Fruit fly (Drosophila melanogaster) whole organism, embryonic: Measurements from ENCODE around the gene fmt.

Experiments used
- Ada2b ChIP-seq: fragments of 200-800 bp; sonication (Bioruptor generic); IDR thresholded peaks from 2 replicates; pipeline ENCODE4 v1.3.6; 2022; ENCODE audit warnings: missing biosample characterization, missing genetic modification characterization
- CG10267 ChIP-seq: fragments of 200-800 bp; sonication (Bioruptor generic); optimal IDR thresholded peaks from 2 replicates; lab custom pipeline; 2018; ENCODE audit warnings: missing biosample characterization, mild to moderate bottlenecking, missing genetic modification characterization, moderate library complexity
- CG14014 ChIP-seq: fragments of 200-800 bp; sonication (Bioruptor generic); IDR thresholded peaks from 2 replicates; pipeline ENCODE4 v1.3.6; 2022; ENCODE audit warnings: missing biosample characterization, missing genetic modification characterization
- CG14441 ChIP-seq: fragments of 200-800 bp; sonication (Bioruptor generic); IDR thresholded peaks from 2 replicates; pipeline ENCODE4 v1.3.6; 2022; ENCODE audit warnings: missing biosample characterization, missing genetic modification characterization
- CG17612 ChIP-seq: fragments of 200-800 bp; sonication (Bioruptor generic); IDR thresholded peaks from 2 replicates; pipeline ENCODE4 v1.3.6; 2022; ENCODE audit warnings: missing biosample characterization, missing genetic modification characterization
- CG17802 ChIP-seq: fragments of 200-800 bp; sonication (Bioruptor generic); optimal IDR thresholded peaks from 2 replicates; lab custom pipeline; 2018; ENCODE audit warnings: missing biosample characterization, mild to moderate bottlenecking, missing genetic modification characterization, moderate library complexity
- CG18262 ChIP-seq: fragments of 200-800 bp; optimal IDR thresholded peaks from 3 replicates; lab custom pipeline; 2019; ENCODE audit warnings: missing biosample characterization, mild to moderate bottlenecking, missing genetic modification characterization, moderate library complexity
- CG18476 ChIP-seq: fragments of 200-800 bp; sonication (Bioruptor generic); optimal IDR thresholded peaks from 2 replicates; lab custom pipeline; 2016; ENCODE audit warnings: missing biosample characterization, mild to moderate bottlenecking, missing genetic modification characterization
- CG18619 ChIP-seq: fragments of 200-800 bp; sonication (Bioruptor generic); optimal IDR thresholded peaks from 3 replicates; lab custom pipeline; 2017; ENCODE audit warnings: missing biosample characterization, mild to moderate bottlenecking, missing genetic modification characterization
- CG2129 ChIP-seq: fragments of 200-800 bp; sonication (Bioruptor generic); IDR thresholded peaks from 2 replicates; pipeline ENCODE4 v1.3.6; 2022; ENCODE audit warnings: missing biosample characterization, missing genetic modification characterization; ENCODE audit not compliant: partially characterized antibody
- CG3281 ChIP-seq: fragments of 200-800 bp; sonication (Bioruptor generic); optimal IDR thresholded peaks from 3 replicates; lab custom pipeline; 2017; ENCODE audit warnings: missing biosample characterization, mild to moderate bottlenecking, missing genetic modification characterization
- CG34376 ChIP-seq: fragments of 200-800 bp; sonication (Bioruptor generic); optimal IDR thresholded peaks from 2 replicates; lab custom pipeline; 2018; ENCODE audit warnings: missing biosample characterization, mild to moderate bottlenecking, missing genetic modification characterization
- CG4328 ChIP-seq: fragments of 200-800 bp; sonication (Bioruptor generic); optimal IDR thresholded peaks from 3 replicates; lab custom pipeline; 2017; ENCODE audit warnings: missing biosample characterization, missing genetic modification reagents, missing genetic modification characterization
- CG5245 ChIP-seq: fragments of 200-800 bp; sonication (Bioruptor generic); optimal IDR thresholded peaks from 3 replicates; lab custom pipeline; 2016; ENCODE audit warnings: missing biosample characterization, missing genetic modification characterization
- CG6254 ChIP-seq: fragments of 200-800 bp; sonication (Bioruptor generic); optimal IDR thresholded peaks from 3 replicates; lab custom pipeline; 2017; ENCODE audit warnings: mild to moderate bottlenecking, missing biosample characterization, missing genetic modification reagents, missing genetic modification characterization
- CG6654 ChIP-seq: fragments of 200-800 bp; sonication (Bioruptor generic); optimal IDR thresholded peaks from 2 replicates; lab custom pipeline; 2017; ENCODE audit warnings: missing biosample characterization, mild to moderate bottlenecking, missing genetic modification characterization
- CG6854 ChIP-seq: fragments of 200-800 bp; sonication (Bioruptor generic); optimal IDR thresholded peaks from 3 replicates; lab custom pipeline; 2017; ENCODE audit warnings: missing biosample characterization, mild to moderate bottlenecking, missing genetic modification characterization
- CG7745 ChIP-seq: fragments of 200-800 bp; sonication (Bioruptor generic); optimal IDR thresholded peaks from 2 replicates; lab custom pipeline; 2018; ENCODE audit warnings: missing biosample characterization, mild to moderate bottlenecking, missing genetic modification characterization, moderate library complexity
- CG8944 ChIP-seq: fragments of 200-800 bp; sonication (Bioruptor generic); optimal IDR thresholded peaks from 3 replicates; lab custom pipeline; 2016; ENCODE audit warnings: missing biosample characterization, missing genetic modification characterization
- CHES-1-like ChIP-seq: fragments of 200-800 bp; sonication (Bioruptor generic); optimal IDR thresholded peaks from 2 replicates; lab custom pipeline; 2016; ENCODE audit warnings: missing biosample characterization, missing genetic modification characterization
- CTCF ChIP-seq: fragments of 200-800 bp; sonication (Bioruptor generic); optimal IDR thresholded peaks from 2 replicates; lab custom pipeline; 2017; ENCODE audit warnings: missing biosample characterization, mild to moderate bottlenecking, missing genetic modification characterization, moderate library complexity
- Eip74EF ChIP-seq, 2 experiments: fragments of 200-800 bp in 1 of 2; fragments of >200 bp in 1 of 2; sonication (Bioruptor generic) in 1 of 2; optimal IDR thresholded peaks; 2 replicates each; lab custom pipeline; 2017 to 2019; ENCODE audit warnings: missing biosample characterization in 2 of 2, missing genetic modification characterization in 2 of 2, mild to moderate bottlenecking in 1 of 2, moderate library complexity in 1 of 2
- Fer2 ChIP-seq: fragments of 200-800 bp; sonication (Bioruptor generic); optimal IDR thresholded peaks from 2 replicates; lab custom pipeline; 2018; ENCODE audit warnings: missing biosample characterization, mild to moderate bottlenecking, missing genetic modification characterization, moderate library complexity
- HHEX ChIP-seq: fragments of 200-800 bp; sonication (Bioruptor generic); optimal IDR thresholded peaks from 3 replicates; lab custom pipeline; 2017; ENCODE audit warnings: missing biosample characterization, mild to moderate bottlenecking, missing genetic modification characterization, missing genetic modification reagents
- Max ChIP-seq: fragments of 200-800 bp; sonication (Bioruptor generic); optimal IDR thresholded peaks from 2 replicates; lab custom pipeline; 2016; ENCODE audit warnings: missing biosample characterization, mild to moderate bottlenecking, missing genetic modification characterization
- Med ChIP-seq: fragments of 200-800 bp; sonication (Bioruptor generic); peaks from one replicate; lab custom pipeline; 2016; ENCODE audit warnings: missing biosample characterization, missing genetic modification characterization, mild to moderate bottlenecking, inconsistent platforms, moderate library complexity
- Optix ChIP-seq: fragments of 200-800 bp; sonication (Bioruptor generic); IDR thresholded peaks from 3 replicates; pipeline ENCODE4 v1.3.6; 2022; ENCODE audit warnings: missing biosample characterization, missing genetic modification characterization
- Taf1 ChIP-seq: fragments of 200-800 bp; sonication (Bioruptor generic); IDR thresholded peaks from 2 replicates; pipeline ENCODE4 v1.3.6; 2022; ENCODE audit warnings: missing biosample characterization, missing genetic modification characterization
- abd-A ChIP-seq: fragments of 200-800 bp; sonication (Bioruptor generic); optimal IDR thresholded peaks from 3 replicates; lab custom pipeline; 2019; ENCODE audit warnings: missing biosample characterization, mild to moderate bottlenecking, missing genetic modification characterization, moderate library complexity
- bbx ChIP-seq: fragments of 200-800 bp; sonication (Bioruptor generic); IDR thresholded peaks from 2 replicates; pipeline ENCODE4 v1.3.6; 2022; ENCODE audit warnings: missing biosample characterization, missing genetic modification characterization; ENCODE audit not compliant: partially characterized antibody
- crp ChIP-seq, 2 experiments: fragments of 200-800 bp; sonication (Bioruptor generic); optimal IDR thresholded peaks; 2 replicates in 1 of 2; 3 replicates in 1 of 2; lab custom pipeline; 2017; ENCODE audit warnings: missing biosample characterization in 2 of 2, missing genetic modification characterization in 2 of 2, mild to moderate bottlenecking in 1 of 2, moderate library complexity in 1 of 2
- gcm2 ChIP-seq: fragments of 200-800 bp; sonication (Bioruptor generic); optimal IDR thresholded peaks from 2 replicates; lab custom pipeline; 2016; ENCODE audit warnings: missing biosample characterization, missing genetic modification characterization
- ind ChIP-seq: fragments of 200-800 bp; sonication (Bioruptor generic); optimal IDR thresholded peaks from 3 replicates; lab custom pipeline; 2016; ENCODE audit warnings: missing biosample characterization, missing genetic modification characterization
- lola ChIP-seq, 3 experiments: fragments of >200 bp in 2 of 3; fragments of 200-800 bp in 1 of 3; sonication (Bioruptor generic) in 1 of 3; optimal IDR thresholded peaks; 2 replicates each; lab custom pipeline; 2017 to 2019; ENCODE audit warnings: missing biosample characterization in 3 of 3, missing genetic modification characterization in 3 of 3, mild to moderate bottlenecking in 1 of 3, moderate library complexity in 1 of 3
- luna ChIP-seq: fragments of 200-800 bp; sonication (Bioruptor generic); optimal IDR thresholded peaks from 2 replicates; lab custom pipeline; 2016; ENCODE audit warnings: missing biosample characterization, missing genetic modification characterization
- mld ChIP-seq: fragments of 200-800 bp; sonication (Bioruptor generic); IDR thresholded peaks from 3 replicates; pipeline ENCODE4 v1.3.6; 2022; ENCODE audit warnings: missing biosample characterization, missing genetic modification characterization; ENCODE audit not compliant: partially characterized antibody
- pita ChIP-seq: fragments of 200-800 bp; sonication (Bioruptor generic); optimal IDR thresholded peaks from 2 replicates; lab custom pipeline; 2017; ENCODE audit warnings: missing biosample characterization, mild to moderate bottlenecking, missing genetic modification characterization
- pnt ChIP-seq: fragments of 200-800 bp; sonication (Bioruptor generic); optimal IDR thresholded peaks from 3 replicates; lab custom pipeline; 2016; ENCODE audit warnings: missing biosample characterization, missing genetic modification characterization
- pros ChIP-seq: fragments of 200-800 bp; sonication (Bioruptor generic); optimal IDR thresholded peaks from 3 replicates; lab custom pipeline; 2019; ENCODE audit warnings: missing biosample characterization, mild to moderate bottlenecking, missing genetic modification characterization, moderate library complexity
- row ChIP-seq: fragments of 200-800 bp; sonication (Bioruptor generic); IDR thresholded peaks from 3 replicates; pipeline ENCODE4 v1.3.6; 2022; ENCODE audit warnings: missing biosample characterization, missing genetic modification characterization
- sd ChIP-seq: fragments of 200-800 bp; sonication (Bioruptor generic); optimal IDR thresholded peaks from 3 replicates; lab custom pipeline; 2018; ENCODE audit warnings: missing biosample characterization, mild to moderate bottlenecking, missing genetic modification characterization, moderate library complexity
- so ChIP-seq: fragments of 200-800 bp; sonication (Bioruptor generic); IDR thresholded peaks from 3 replicates; pipeline ENCODE4 v1.3.6; 2022; ENCODE audit warnings: missing biosample characterization, missing genetic modification characterization
- stc ChIP-seq: fragments of 200-800 bp; sonication (Bioruptor generic); IDR thresholded peaks from 2 replicates; pipeline ENCODE4 v1.3.6; 2022; ENCODE audit warnings: missing biosample characterization, missing genetic modification characterization
- tio ChIP-seq: fragments of 200-800 bp; sonication (Bioruptor generic); optimal IDR thresholded peaks from 2 replicates; lab custom pipeline; 2017; ENCODE audit warnings: missing biosample characterization, missing genetic modification characterization, inconsistent platforms
- trem ChIP-seq: fragments of 200-800 bp; optimal IDR thresholded peaks from 3 replicates; lab custom pipeline; 2019; ENCODE audit warnings: missing biosample characterization, mild to moderate bottlenecking, missing genetic modification characterization, moderate library complexity
- vnd ChIP-seq: fragments of 200-800 bp; sonication (Bioruptor generic); IDR thresholded peaks from 3 replicates; pipeline ENCODE4 v1.3.6; 2022; ENCODE audit warnings: missing biosample characterization, missing genetic modification characterization; ENCODE audit not compliant: partially characterized antibody
- yki ChIP-seq: fragments of >200 bp; optimal IDR thresholded peaks from 3 replicates; lab custom pipeline; 2018
- zf30C ChIP-seq: fragments of 200-800 bp; sonication (Bioruptor generic); optimal IDR thresholded peaks from 3 replicates; lab custom pipeline; 2018; ENCODE audit warnings: missing biosample characterization, mild to moderate bottlenecking, missing genetic modification characterization

fmt gene

DNA sequence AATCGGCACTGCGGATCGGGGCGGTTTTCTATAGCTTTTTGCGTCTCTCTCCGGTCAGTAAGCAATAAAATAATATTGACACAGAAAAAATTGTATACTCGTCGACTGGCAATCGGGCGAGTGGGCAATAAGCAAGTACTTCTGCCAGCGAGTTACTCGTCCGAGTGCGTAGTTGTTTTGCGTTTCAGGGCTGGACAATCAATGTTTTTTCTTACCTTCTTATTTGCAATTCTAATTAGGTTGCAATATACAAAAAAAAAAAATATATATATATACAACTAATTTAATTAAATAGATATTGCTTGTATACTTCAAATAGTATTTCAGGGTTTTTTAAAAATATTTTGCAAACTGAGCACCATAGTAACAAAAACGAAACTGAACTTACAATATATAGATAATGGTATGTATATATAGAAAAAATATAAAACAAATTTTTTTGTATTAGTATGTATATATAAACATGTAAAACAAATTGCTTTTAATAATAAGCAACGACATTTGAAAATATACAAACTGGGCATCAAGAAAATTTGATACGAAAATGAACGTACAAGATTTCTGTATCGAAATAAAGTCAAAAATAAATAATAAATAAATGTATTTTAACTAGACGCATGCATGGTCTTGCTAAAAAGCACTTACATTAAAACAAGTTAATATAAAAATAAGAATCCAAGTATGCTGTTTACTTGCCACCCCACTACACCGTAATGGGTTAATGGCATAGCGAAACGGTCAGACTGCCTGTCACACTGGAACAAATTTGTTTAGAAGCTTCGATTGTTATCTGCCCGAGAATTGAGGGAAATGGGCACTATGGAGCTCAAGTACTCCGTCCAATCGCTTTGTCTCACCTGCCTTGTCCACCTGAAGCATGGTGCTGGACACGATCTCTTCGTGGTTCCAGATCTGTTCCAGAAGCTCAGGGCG lies 15.6 kb upstream of the fmt start, which contains the start of the genes D19A and CG7386 (continued):
- TF ChIP-seq gcm2 (GFP tag; lab: Kevin White, UChicago) (peak; percentile 49), pita (GFP tag; lab: Kevin White, UChicago) (no peak), CG3281 (GFP tag; lab: Kevin White, UChicago) (peak; percentile 38), CG34376 (GFP tag; lab: Kevin White, UChicago) (no peak), pnt (GFP tag; lab: Kevin White, UChicago) (peak; percentile 39), ind (GFP tag; lab: Kevin White, UChicago) (peak; percentile 57), abd-A (no peak), Ada2b (GFP tag; lab: Robert Waterston, UW) (peak; percentile 59), crp (GFP tag; optimal IDR thresholded peaks at IDR 0.05; lab: Kevin White, UChicago) (no peak), bbx (GFP tag; lab: Robert Waterston, UW) (0 out of 2 replicates have a peak, but pooled peaks have one; percentile 36), trem (tag; lab: Kevin White, UChicago) (peak; percentile 36), pros (GFP tag; lab: Kevin White, UChicago) (no peak), stc (peak; percentile 54; the same call in 1 of the 2 replicates), CG18476 (GFP tag; lab: Kevin White, UChicago) (no peak), Max (peak; percentile 31), so (GFP tag; lab: Robert Waterston, UW) (0 out of 3 replicates have a peak, but pooled peaks have one; percentile 7), CG17802 (no peak), mld (GFP tag; lab: Robert Waterston, UW) (no peak), CG2129 (GFP tag; lab: Robert Waterston, UW) (no peak), CG18619 (GFP tag; lab: Kevin White, UChicago) (peak; percentile 12), CG6254 (GFP tag; lab: Kevin White, UChicago) (no peak), CG14441 (GFP tag; lab: Robert Waterston, UW) (peak; percentile 53), yki (no peak), CG10267 (tag; lab: Kevin White, UChicago) (peak; percentile 47), Taf1 (peak; percentile 57), vnd (GFP tag; lab: Robert Waterston, UW) (no peak), CG6854 (GFP tag; lab: Kevin White, UChicago) (no peak), CG8944 (peak; percentile 52), CG17612 (GFP tag; lab: Robert Waterston, UW) (no peak), Optix (GFP tag; lab: Robert Waterston, UW) (peak; percentile 61), HHEX (GFP tag; lab: Kevin White, UChicago) (peak; percentile 4), luna (GFP tag; lab: Kevin White, UChicago) (no peak), CG4328 (GFP tag; lab: Kevin White, UChicago) (peak; percentile 25), CHES-1-like (peak; percentile 22), CG7745 (tag; lab: Kevin White, UChicago) (no peak), zf30C (GFP tag; lab: Kevin White, UChicago) (peak; percentile 87), CG6654 (GFP tag; lab: Kevin White, UChicago) (no peak), tio (GFP tag; lab: Kevin White, UChicago) (no peak), Med (GFP tag; lab: Kevin White, UChicago) (peak; percentile 94), lola (GFP tag; optimal IDR thresholded peaks at IDR 0.05; lab: Kevin White, UChicago) (peak in 1 of 3 experiments; percentile 15), row (GFP tag; lab: Robert Waterston, UW) (peak; percentile 93), CTCF (GFP tag; lab: Kevin White, UChicago) (no peak), CG14014 (GFP tag; lab: Robert Waterston, UW) (peak; percentile 63; the same call in 1 of the 2 replicates), CG5245 (no peak), Eip74EF (GFP tag; optimal IDR thresholded peaks at IDR 0.05; lab: Kevin White, UChicago) (no peak), Fer2 (tag; lab: Kevin White, UChicago) (peak; percentile 11), sd (no peak), CG18262 (tag; lab: Kevin White, UChicago) (peak; percentile 62)
